Worm (Caenorhabditis elegans) whole organism, young adult: ENCODE results near the gene ttr-27.
A peak's percentile ranks its signal among the peaks of the same experiment; 100 is the strongest.

Experiments
- B0035.1 ChIP-seq: sonication (generic microtip); optimal IDR thresholded peaks from 2 replicates; lab custom pipeline; 2016; ENCODE audit warnings: missing genetic modification characterization, mild to moderate bottlenecking, missing compliant biosample characterization, missing genotype, missing genetic modification reagents
- C06A6.2 ChIP-seq: fragments of 200-800 bp; sonication (Bioruptor generic); conservative IDR thresholded peaks from 2 replicates; pipeline ENCODE4 v1.3.6; 2022; ENCODE audit warnings: missing genetic modification characterization, missing compliant biosample characterization
- F22D6.2 ChIP-seq: sonication (generic microtip); optimal IDR thresholded peaks from 2 replicates; lab custom pipeline; 2016; ENCODE audit warnings: mild to moderate bottlenecking, missing genetic modification characterization, missing compliant biosample characterization
- F23B12.7 ChIP-seq: sonication (generic microtip); optimal IDR thresholded peaks from 2 replicates; lab custom pipeline; 2017; ENCODE audit warnings: missing genetic modification characterization, mild to moderate bottlenecking, missing compliant biosample characterization, antibody characterized with exemption, moderate library complexity; ENCODE audit not compliant: insufficient read depth
- K11D2.4 ChIP-seq: fragments of 200-800 bp; sonication (Bioruptor generic); IDR thresholded peaks from 2 replicates; pipeline ENCODE4 v1.3.6; 2022; ENCODE audit warnings: missing genetic modification reagents, missing genetic modification characterization, missing compliant biosample characterization
- Y56A3A.18 ChIP-seq: fragments of 200-800 bp; sonication (Bioruptor generic); IDR thresholded peaks from 2 replicates; pipeline ENCODE4 v1.3.6; 2022; ENCODE audit warnings: missing genetic modification reagents, missing genetic modification characterization, missing compliant biosample characterization
- Y79H2A.3 ChIP-seq: fragments of 200-800 bp; sonication (Bioruptor generic); conservative IDR thresholded peaks from 2 replicates; pipeline ENCODE4 v1.3.6; 2022; ENCODE audit warnings: missing genetic modification reagents, missing genetic modification characterization, missing compliant biosample characterization
- ZK185.1 ChIP-seq: sonication (generic microtip); optimal IDR thresholded peaks from 2 replicates; lab custom pipeline; 2016; ENCODE audit warnings: mild to moderate bottlenecking, missing genetic modification characterization, missing compliant biosample characterization; ENCODE audit not compliant: poor library complexity, severe bottlenecking
- akir-1 ChIP-seq: fragments of 200-800 bp; sonication (Bioruptor generic); optimal IDR thresholded peaks from 2 replicates; lab custom pipeline; 2018; ENCODE audit warnings: mild to moderate bottlenecking, missing genetic modification characterization, moderate library complexity, missing compliant biosample characterization
- attf-5 ChIP-seq: fragments of 200-800 bp; sonication (Bioruptor generic); optimal IDR thresholded peaks from 2 replicates; lab custom pipeline; 2018; ENCODE audit warnings: mild to moderate bottlenecking, missing genetic modification characterization, missing compliant biosample characterization
- bed-1 ChIP-seq: fragments of 200-800 bp; sonication (Bioruptor generic); IDR thresholded peaks from 2 replicates; pipeline ENCODE4 v1.3.6; 2022; ENCODE audit warnings: missing genetic modification reagents, missing genetic modification characterization, missing compliant biosample characterization
- cebp-1 ChIP-seq, 2 experiments: fragments of 200-800 bp in 1 of 2; sonication (Bioruptor generic) in 1 of 2; sonication (generic microtip) in 1 of 2; IDR thresholded peaks in 1 of 2; optimal IDR thresholded peaks in 1 of 2; 2 replicates each; pipeline versions ENCODE4 v1.3.6 to Lab custom; 2017 to 2022; ENCODE audit warnings: missing compliant biosample characterization in 2 of 2, missing genetic modification characterization in 2 of 2, mild to moderate bottlenecking in 1 of 2, missing genetic modification reagents in 1 of 2, moderate library complexity in 1 of 2
- ceh-58 ChIP-seq: fragments of 200-800 bp; sonication (Bioruptor generic); IDR thresholded peaks from 2 replicates; pipeline ENCODE4 v1.3.6; 2022; ENCODE audit warnings: missing genetic modification characterization, missing compliant biosample characterization
- ceh-79 ChIP-seq: sonication (generic microtip); optimal IDR thresholded peaks from 2 replicates; lab custom pipeline; 2017; ENCODE audit warnings: mild to moderate bottlenecking, missing genetic modification characterization, missing compliant biosample characterization
- egrh-3 ChIP-seq: fragments of 200-800 bp; sonication (Bioruptor generic); IDR thresholded peaks from 2 replicates; pipeline ENCODE4 v1.3.6; 2022; ENCODE audit warnings: missing genetic modification reagents, missing genetic modification characterization, missing compliant biosample characterization
- ets-4 ChIP-seq: fragments of 200-800 bp; sonication (Bioruptor generic); optimal IDR thresholded peaks from 2 replicates; lab custom pipeline; 2018; ENCODE audit warnings: mild to moderate bottlenecking, missing genetic modification characterization, missing compliant biosample characterization
- hlh-26 ChIP-seq: fragments of 200-800 bp; sonication (Bioruptor generic); conservative IDR thresholded peaks from 2 replicates; pipeline ENCODE4 v1.3.6; 2022; ENCODE audit warnings: missing genetic modification reagents, missing genetic modification characterization, missing compliant biosample characterization
- hmg-20 ChIP-seq: fragments of 200-800 bp; sonication (Bioruptor generic); IDR thresholded peaks from 2 replicates; pipeline ENCODE4 v1.3.6; 2022; ENCODE audit warnings: missing genetic modification reagents, missing genetic modification characterization, missing compliant biosample characterization
- hrde-1 ChIP-seq: sonication (generic microtip); optimal IDR thresholded peaks from 2 replicates; lab custom pipeline; 2016; ENCODE audit warnings: missing genetic modification characterization, mild to moderate bottlenecking, missing compliant biosample characterization, moderate library complexity, missing genotype, missing genetic modification reagents, borderline replicate concordance
- let-607 ChIP-seq, 2 experiments: fragments of 200-800 bp in 1 of 2; sonication (Bioruptor generic) in 1 of 2; sonication (generic microtip) in 1 of 2; optimal IDR thresholded peaks; 2 replicates each; lab custom pipeline; 2016 to 2018; ENCODE audit warnings: mild to moderate bottlenecking in 2 of 2, missing compliant biosample characterization in 2 of 2, missing genetic modification characterization in 2 of 2, moderate library complexity in 2 of 2, missing genotype in 1 of 2
- lin-40 ChIP-seq: sonication (generic microtip); optimal IDR thresholded peaks from 2 replicates; lab custom pipeline; 2016; ENCODE audit warnings: missing genetic modification characterization, mild to moderate bottlenecking, missing compliant biosample characterization, missing genotype, missing genetic modification reagents
- lir-1 ChIP-seq: fragments of 200-800 bp; sonication (Bioruptor generic); conservative IDR thresholded peaks from 2 replicates; pipeline ENCODE4 v1.3.6; 2022; ENCODE audit warnings: missing genetic modification reagents, missing genetic modification characterization, missing compliant biosample characterization
- madf-3 ChIP-seq: fragments of 200-800 bp; sonication (Bioruptor generic); IDR thresholded peaks from 2 replicates; pipeline ENCODE4 v1.3.6; 2022; ENCODE audit warnings: missing genetic modification reagents, missing genetic modification characterization, missing compliant biosample characterization
- mel-28 ChIP-seq: sonication (generic microtip); optimal IDR thresholded peaks from 2 replicates; lab custom pipeline; 2016; ENCODE audit warnings: borderline replicate concordance, mild to moderate bottlenecking, missing genetic modification characterization, missing compliant biosample characterization
- nfya-1 ChIP-seq: sonication (generic microtip); optimal IDR thresholded peaks from 2 replicates; lab custom pipeline; 2017; ENCODE audit warnings: antibody characterized with exemption, missing compliant biosample characterization, missing genetic modification characterization, borderline replicate concordance; ENCODE audit not compliant: insufficient read depth
- nfya-2 ChIP-seq: fragments of 200-800 bp; sonication (Bioruptor generic); IDR thresholded peaks from 2 replicates; pipeline ENCODE4 v1.3.6; 2022; ENCODE audit warnings: missing genetic modification reagents, missing genetic modification characterization, missing compliant biosample characterization
- pbrm-1 ChIP-seq: fragments of 200-800 bp; sonication (Bioruptor generic); IDR thresholded peaks from 2 replicates; pipeline ENCODE4 v1.3.6; 2022; ENCODE audit warnings: missing genetic modification reagents, missing genetic modification characterization, missing compliant biosample characterization
- pha-4 ChIP-seq: fragments of 150-350 bp; sonication (generic microtip); optimal IDR thresholded peaks from 2 replicates; lab custom pipeline; 2014; ENCODE audit warnings: missing biosample characterization, missing genetic modification reagents, missing genetic modification characterization
- rcor-1 ChIP-seq: fragments of 200-800 bp; sonication (Bioruptor generic); IDR thresholded peaks from 2 replicates; pipeline ENCODE4 v1.3.6; 2022; ENCODE audit warnings: missing genetic modification reagents, missing genetic modification characterization, missing compliant biosample characterization
- sea-2 ChIP-seq: fragments of 200-800 bp; sonication (Bioruptor generic); IDR thresholded peaks from 2 replicates; pipeline ENCODE4 v1.3.6; 2022; ENCODE audit warnings: missing genetic modification characterization, missing compliant biosample characterization
- snpc-3.4 ChIP-seq: sonication (generic microtip); optimal IDR thresholded peaks from 2 replicates; lab custom pipeline; 2017; ENCODE audit warnings: missing genetic modification characterization, mild to moderate bottlenecking, missing compliant biosample characterization, antibody characterized with exemption, moderate library complexity, missing genotype, missing genetic modification reagents
- snpc-4 ChIP-seq, 5 experiments: fragments of 150-350 bp in 1 of 5; sonication (generic microtip) in 4 of 5; optimal IDR thresholded peaks; 2 replicates each; lab custom pipeline; 2014 to 2018; ENCODE audit warnings: missing genetic modification characterization in 5 of 5, missing biosample characterization in 3 of 5, antibody characterized with exemption in 2 of 5, mild to moderate bottlenecking in 2 of 5, missing compliant biosample characterization in 2 of 5, missing genotype in 2 of 5, moderate library complexity in 2 of 5, missing genetic modification reagents in 1 of 5
- sptf-2 ChIP-seq: fragments of 200-800 bp; sonication (Bioruptor generic); optimal IDR thresholded peaks from 2 replicates; lab custom pipeline; 2018; ENCODE audit warnings: mild to moderate bottlenecking, missing genetic modification characterization, missing compliant biosample characterization
- unc-62 ChIP-seq: fragments of 150-350 bp; optimal IDR thresholded peaks from 2 replicates; lab custom pipeline; 2014; ENCODE audit warnings: missing biosample characterization, missing genetic modification reagents, missing genetic modification characterization
- xnd-1 ChIP-seq: sonication (generic microtip); optimal IDR thresholded peaks from 2 replicates; lab custom pipeline; 2016; ENCODE audit warnings: missing genotype, missing genetic modification reagents, missing genetic modification characterization, missing compliant biosample characterization
- zim-3 ChIP-seq: sonication (generic microtip); optimal IDR thresholded peaks from 2 replicates; lab custom pipeline; 2017; ENCODE audit warnings: mild to moderate bottlenecking, missing genetic modification characterization, moderate library complexity, missing compliant biosample characterization
- ztf-18 ChIP-seq: sonication (generic microtip); optimal IDR thresholded peaks from 2 replicates; lab custom pipeline; 2016; ENCODE audit warnings: missing genotype, mild to moderate bottlenecking, missing genetic modification characterization, missing compliant biosample characterization
- ztf-26 ChIP-seq: sonication (generic microtip); optimal IDR thresholded peaks from 2 replicates; lab custom pipeline; 2017; ENCODE audit warnings: missing genetic modification characterization, missing compliant biosample characterization

Gene ttr-27

DNA sequence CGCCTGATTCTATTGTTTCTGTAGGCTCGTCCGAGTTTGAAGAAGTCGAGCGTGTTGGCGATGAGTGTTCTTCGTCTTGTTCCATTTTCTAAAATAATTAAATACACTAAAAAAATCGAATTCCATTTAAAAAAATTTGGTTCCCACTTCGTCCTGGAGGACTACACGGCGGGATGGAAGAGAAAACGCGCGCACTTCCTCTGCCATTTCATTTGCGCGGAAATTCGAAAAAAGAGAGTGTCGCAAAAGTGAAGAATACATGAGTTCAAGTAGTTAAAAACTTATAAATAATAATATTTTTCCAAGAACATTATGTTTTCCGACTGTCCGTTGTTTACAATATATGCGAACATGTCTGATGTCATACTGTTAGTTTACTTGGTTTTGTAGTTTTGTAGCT is 34.0 kb downstream of the ttr-27 start, which contains the start of gene T07F10.3 (continued):
- TF ChIP-seq K11D2.4 (GFP tag; lab: Robert Waterston, UW) (peak; percentile 78), unc-62 (no peak), egrh-3 (GFP tag; lab: Robert Waterston, UW) (peak; percentile 25; the same call in 1 of the 2 replicates), ztf-18 (no peak), ets-4 (GFP tag; lab: Kevin White, UChicago) (no peak), nfya-1 (tag; lab: Kevin White, UChicago) (no peak), cebp-1 (GFP tag; IDR thresholded peaks at IDR 0.05; lab: Robert Waterston, UW) (0 out of 2 replicates have a peak, but pooled peaks have one; percentile 15), cebp-1 (tag; optimal IDR thresholded peaks at IDR 0.05; lab: Kevin White, UChicago) (peak; percentile 49), bed-1 (GFP tag; lab: Robert Waterston, UW) (no peak), xnd-1 (peak; percentile 30), let-607 (tag; optimal IDR thresholded peaks at IDR 0.05; lab: Kevin White, UChicago) (peak in 1 of 2 experiments; percentile 82), ztf-26 (tag; lab: Kevin White, UChicago) (no peak), Y79H2A.3 (GFP tag; lab: Robert Waterston, UW) (no peak), snpc-3.4 (peak; percentile 56), madf-3 (GFP tag; lab: Robert Waterston, UW) (peak; percentile 90), rcor-1 (GFP tag; lab: Robert Waterston, UW) (peak; percentile 79), lir-1 (GFP tag; lab: Robert Waterston, UW) (peak; percentile 80), F22D6.2 (tag; lab: Kevin White, UChicago) (peak; percentile 77), pbrm-1 (GFP tag; lab: Robert Waterston, UW) (peak; percentile 76), zim-3 (tag; lab: Kevin White, UChicago) (peak; percentile 48), ceh-58 (GFP tag; lab: Robert Waterston, UW) (no peak), C06A6.2 (GFP tag; lab: Robert Waterston, UW) (0 out of 2 replicates have a peak, but pooled peaks have one; percentile 19), hmg-20 (peak; percentile 81), attf-5 (peak; percentile 23), akir-1 (GFP tag; lab: Kevin White, UChicago) (peak; percentile 55), ceh-79 (tag; lab: Kevin White, UChicago) (no peak), sea-2 (GFP tag; lab: Robert Waterston, UW) (peak; percentile 76; the same call in 1 of the 2 replicates), ZK185.1 (tag; lab: Kevin White, UChicago) (peak; percentile 96), B0035.1 (tag; lab: Kevin White, UChicago) (peak; percentile 50), hrde-1 (tag; lab: Kevin White, UChicago) (peak; percentile 36), mel-28 (tag; lab: Kevin White, UChicago) (no peak), lin-40 (tag; lab: Kevin White, UChicago) (peak; percentile 84), nfya-2 (GFP tag; lab: Robert Waterston, UW) (0 out of 2 replicates have a peak, but pooled peaks have one; percentile 51), pha-4 (tag; lab: Kevin White, UChicago) (no peak), snpc-4 (GFP tag; optimal IDR thresholded peaks at IDR 0.05; lab: Kevin White, UChicago) (no peak), snpc-4 (tag; optimal IDR thresholded peaks at IDR 0.05; lab: Kevin White, UChicago) (peak; percentile 3 to 62 (median 58)), sptf-2 (GFP tag; lab: Kevin White, UChicago) (no peak)

DNA sequence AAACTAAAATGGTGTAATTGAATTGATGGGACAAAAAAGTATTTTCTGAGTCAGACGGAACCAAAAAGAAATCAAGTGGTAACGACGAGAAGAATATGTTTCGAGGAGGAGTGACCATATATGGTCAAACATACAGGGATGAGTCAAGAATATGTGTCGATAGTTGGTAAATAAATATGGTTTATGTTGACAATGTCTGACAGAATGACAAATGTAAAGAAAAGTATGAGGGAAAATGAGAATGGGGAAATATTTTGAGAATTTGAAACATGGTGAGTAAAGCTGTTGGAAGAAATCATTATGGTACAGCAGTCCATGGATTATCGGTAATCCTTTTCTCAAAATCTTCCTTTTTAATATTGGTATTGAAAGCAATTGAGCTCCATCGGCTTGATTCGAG is 35.9 kb downstream of the ttr-27 start, which contains the start of gene nspg-1:
Gene nspg-1, minus strand, starts transcription at position 101 of the 400 bp plus-strand sequence.
- TF ChIP-seq Y56A3A.18 (GFP tag; lab: Robert Waterston, UW) (no peak), madf-3 (GFP tag; lab: Robert Waterston, UW) (no peak), zim-3 (tag; lab: Kevin White, UChicago) (no peak), hlh-26 (no peak), F23B12.7 (tag; lab: Kevin White, UChicago) (no peak)
